Fruit fly (Drosophila melanogaster) ovary, adult (tissue): Measurements from ENCODE around the gene RpS5b.

Experiments used
- CG17801 ChIP-seq: fragments of 200-800 bp; optimal IDR thresholded peaks from 2 replicates; lab custom pipeline; 2019; ENCODE audit warnings: missing biosample characterization, mild to moderate bottlenecking, missing genetic modification characterization, moderate library complexity; ENCODE audit not compliant: partially characterized antibody

The RpS5b gene

dm6 chr3R:14901408-14902352 is at the start of gene RpS5b:
RpS5b (minus strand) TSS chr3R:14901563.
- peak; percentile 56 for TF ChIP-seq CG17801 (GFP tag; lab: Kevin White, UChicago)

dm6 chr3R:14917927-14918829 is 16.8 kb upstream of the RpS5b start, which contains the start of gene Sdr:
Sdr (plus strand) TSS chr3R:14918628.
- TF ChIP-seq CG17801 (GFP tag; lab: Kevin White, UChicago), result peak; percentile 82

- TF ChIP-seq CG17801 (GFP tag; lab: Kevin White, UChicago), result no peak
Measured at dm6 chr3R:14912449-14912987, 11.2 kb upstream of the RpS5b start.

- TF ChIP-seq CG17801 (GFP tag; lab: Kevin White, UChicago), result peak; percentile 52
Measured at dm6 chr3R:14903837-14904431, 2.6 kb upstream of the RpS5b start, which contains the start of gene VhaPPA1-1. VhaPPA1-1 (minus strand) TSS chr3R:14904061.

dm6 chr3R:14900177-14900576 is 1.2 kb downstream of the RpS5b start, which contains the start of gene VhaPPA1-2:
VhaPPA1-2 (minus strand) TSS chr3R:14900277.
- TF ChIP-seq CG17801 (GFP tag; lab: Kevin White, UChicago), result no peak

dm6 chr3R:14898280-14898756 is 3.0 kb downstream of the RpS5b start, which contains the start of the genes Nup93-2 and CG3817:
Nup93-2 (minus strand) TSS chr3R:14898372.
CG3817 (plus strand) TSS chr3R:14898739.
- peak; percentile 85 for TF ChIP-seq CG17801 (GFP tag; lab: Kevin White, UChicago)

dm6 chr3R:14894783-14894883 is 6.7 kb downstream of the RpS5b start, which contains the start of gene CG14860:
CG14860 (plus strand) TSS chr3R:14894784.
- TF ChIP-seq CG17801 (GFP tag; lab: Kevin White, UChicago), result no peak

- TF ChIP-seq CG17801 (GFP tag; lab: Kevin White, UChicago), result peak; percentile 80
Measured at dm6 chr3R:14893791-14894782, 7.3 kb downstream of the RpS5b start, which contains the start of gene Dph2. Dph2 (minus strand) TSS chr3R:14893954.

dm6 chr3R:14890064-14890709 is 11.2 kb downstream of the RpS5b start, which contains the start of the genes CycC and UQCR-C1:
CycC (minus strand) TSS chr3R:14890205.
UQCR-C1 (plus strand) TSS chr3R:14890231.
- TF ChIP-seq CG17801 (GFP tag; lab: Kevin White, UChicago), result no peak

dm6 chr3R:14886011-14886534 is 15.3 kb downstream of the RpS5b start, which contains the start of the genes Rrp6, CG33331 and CG33332:
Rrp6 (minus strand) TSS chr3R:14886246.
CG33331 (plus strand) TSS chr3R:14886456.
CG33332 (plus strand) TSS chr3R:14886456.
- peak; percentile 85 for TF ChIP-seq CG17801 (GFP tag; lab: Kevin White, UChicago)

- TF ChIP-seq CG17801 (GFP tag; lab: Kevin White, UChicago), result no peak
Measured at dm6 chr3R:14880861-14881260, 20.5 kb downstream of the RpS5b start.

dm6 chr3R:14879207-14879863 is 22.0 kb downstream of the RpS5b start, which contains the start of gene CG3631:
CG3631 (plus strand) TSS chr3R:14879457.
- TF ChIP-seq CG17801 (GFP tag; lab: Kevin White, UChicago), result peak; percentile 21
